Fruit fly (Drosophila melanogaster) whole organism, embryonic: ENCODE results near the gene CG42272.

Experiments
- Ada2b ChIP-seq: fragments of 200-800 bp; sonication (Bioruptor generic); IDR thresholded peaks from 2 replicates; pipeline ENCODE4 v1.3.6; 2022; ENCODE audit warnings: missing biosample characterization, missing genetic modification characterization
- CG10654 ChIP-seq: fragments of 200-800 bp; sonication (Bioruptor generic); optimal IDR thresholded peaks from 2 replicates; lab custom pipeline; 2016; ENCODE audit warnings: missing biosample characterization, missing genetic modification characterization
- CG11504 ChIP-seq: fragments of 200-800 bp; sonication (Bioruptor generic); optimal IDR thresholded peaks from 3 replicates; lab custom pipeline; 2019; ENCODE audit warnings: missing biosample characterization, mild to moderate bottlenecking, missing genetic modification characterization, moderate library complexity
- CG12769 ChIP-seq: fragments of 200-800 bp; sonication (Bioruptor generic); optimal IDR thresholded peaks from 2 replicates; lab custom pipeline; 2019; ENCODE audit warnings: missing biosample characterization, mild to moderate bottlenecking, missing genetic modification characterization, moderate library complexity
- CG13424 ChIP-seq: fragments of 200-800 bp; sonication (Bioruptor generic); optimal IDR thresholded peaks from 2 replicates; lab custom pipeline; 2019; ENCODE audit warnings: missing biosample characterization, mild to moderate bottlenecking, missing genetic modification characterization, moderate library complexity
- CG14050 ChIP-seq: fragments of 200-800 bp; sonication (Bioruptor generic); IDR thresholded peaks from 3 replicates; pipeline ENCODE4 v1.3.6; 2022; ENCODE audit warnings: missing biosample characterization, missing genetic modification characterization
- CG16779 ChIP-seq: fragments of 200-800 bp; sonication (Bioruptor generic); IDR thresholded peaks from 2 replicates; pipeline ENCODE4 v1.3.6; 2022; ENCODE audit warnings: missing biosample characterization, missing genetic modification characterization
- CG17359 ChIP-seq: fragments of 200-800 bp; sonication (Bioruptor generic); optimal IDR thresholded peaks from 3 replicates; lab custom pipeline; 2018; ENCODE audit warnings: missing biosample characterization, mild to moderate bottlenecking, missing genetic modification characterization, moderate library complexity
- CG1832 ChIP-seq: fragments of 200-800 bp; sonication (Bioruptor generic); optimal IDR thresholded peaks from 2 replicates; lab custom pipeline; 2017; ENCODE audit warnings: missing biosample characterization, mild to moderate bottlenecking, missing genetic modification characterization, inconsistent platforms
- CG18764 ChIP-seq: fragments of 200-800 bp; sonication (Bioruptor generic); optimal IDR thresholded peaks from 3 replicates; lab custom pipeline; 2016; ENCODE audit warnings: missing biosample characterization, missing genetic modification characterization
- CG2712 ChIP-seq: fragments of 200-800 bp; optimal IDR thresholded peaks from 3 replicates; lab custom pipeline; 2019; ENCODE audit warnings: missing biosample characterization, mild to moderate bottlenecking, missing genetic modification characterization, moderate library complexity
- CG30020 ChIP-seq: fragments of 200-800 bp; optimal IDR thresholded peaks from 2 replicates; lab custom pipeline; 2019; ENCODE audit warnings: missing biosample characterization, mild to moderate bottlenecking, missing genetic modification characterization, moderate library complexity
- CG3065 ChIP-seq: fragments of 200-800 bp; sonication (Bioruptor generic); optimal IDR thresholded peaks from 2 replicates; lab custom pipeline; 2016; ENCODE audit warnings: missing biosample characterization, missing genetic modification characterization
- CG3281 ChIP-seq: fragments of 200-800 bp; sonication (Bioruptor generic); optimal IDR thresholded peaks from 3 replicates; lab custom pipeline; 2017; ENCODE audit warnings: missing biosample characterization, mild to moderate bottlenecking, missing genetic modification characterization
- CG4328 ChIP-seq: fragments of 200-800 bp; sonication (Bioruptor generic); optimal IDR thresholded peaks from 3 replicates; lab custom pipeline; 2017; ENCODE audit warnings: missing biosample characterization, missing genetic modification reagents, missing genetic modification characterization
- CG4424 ChIP-seq: fragments of 200-800 bp; sonication (Bioruptor generic); optimal IDR thresholded peaks from 3 replicates; lab custom pipeline; 2016; ENCODE audit warnings: missing biosample characterization, missing genetic modification characterization
- CG6683 ChIP-seq: fragments of 200-800 bp; sonication (Bioruptor generic); optimal IDR thresholded peaks from 2 replicates; lab custom pipeline; 2017; ENCODE audit warnings: missing biosample characterization, mild to moderate bottlenecking, missing genetic modification characterization, missing genetic modification reagents
- CG7271 ChIP-seq: fragments of 200-800 bp; sonication (Bioruptor generic); optimal IDR thresholded peaks from 2 replicates; lab custom pipeline; 2018; ENCODE audit warnings: missing biosample characterization, mild to moderate bottlenecking, missing genetic modification characterization, moderate library complexity
- CG8944 ChIP-seq: fragments of 200-800 bp; sonication (Bioruptor generic); optimal IDR thresholded peaks from 3 replicates; lab custom pipeline; 2016; ENCODE audit warnings: missing biosample characterization, missing genetic modification characterization
- Camta ChIP-seq: fragments of 200-800 bp; sonication (Bioruptor generic); optimal IDR thresholded peaks from 2 replicates; lab custom pipeline; 2016; ENCODE audit warnings: missing biosample characterization, missing genetic modification characterization
- Doc3 ChIP-seq: fragments of 200-800 bp; sonication (Bioruptor generic); IDR thresholded peaks from 3 replicates; pipeline ENCODE4 v1.3.6; 2022; ENCODE audit warnings: missing biosample characterization, missing genetic modification characterization; ENCODE audit not compliant: partially characterized antibody
- Drgx ChIP-seq: fragments of 200-800 bp; sonication (Bioruptor generic); IDR thresholded peaks from 2 replicates; pipeline ENCODE4 v1.3.6; 2022; ENCODE audit warnings: missing biosample characterization, missing genetic modification characterization
- E2f1 ChIP-seq: fragments of 200-800 bp; sonication (Bioruptor generic); IDR thresholded peaks from 2 replicates; pipeline ENCODE4 v1.3.6; 2022; ENCODE audit warnings: missing biosample characterization, missing genetic modification characterization
- E2f2 ChIP-seq: fragments of 200-800 bp; sonication (Bioruptor generic); IDR thresholded peaks from 2 replicates; pipeline ENCODE4 v1.3.6; 2022; ENCODE audit warnings: missing biosample characterization, missing genetic modification characterization
- Gsc ChIP-seq: fragments of 200-800 bp; sonication (Bioruptor generic); IDR thresholded peaks from 2 replicates; pipeline ENCODE4 v1.3.6; 2022; ENCODE audit warnings: missing biosample characterization, missing genetic modification characterization
- Hsf ChIP-seq: fragments of 200-800 bp; sonication (Bioruptor generic); optimal IDR thresholded peaks from 3 replicates; lab custom pipeline; 2016; ENCODE audit warnings: missing biosample characterization, missing genetic modification characterization
- Lhr ChIP-seq: fragments of 200-800 bp; sonication (Bioruptor generic); optimal IDR thresholded peaks from 3 replicates; lab custom pipeline; 2017; ENCODE audit warnings: mild to moderate bottlenecking, missing biosample characterization, missing genetic modification reagents, missing genetic modification characterization
- NFAT ChIP-seq: fragments of 200-800 bp; sonication (Bioruptor generic); IDR thresholded peaks from 2 replicates; pipeline ENCODE4 v1.3.6; 2022; ENCODE audit warnings: missing biosample characterization, missing genetic modification characterization
- Neu2 ChIP-seq: fragments of 200-800 bp; sonication (Bioruptor generic); optimal IDR thresholded peaks from 3 replicates; lab custom pipeline; 2016; ENCODE audit warnings: missing biosample characterization, missing genetic modification characterization, borderline replicate concordance
- Pdp1 ChIP-seq, 2 experiments: fragments of 200-800 bp; sonication (Bioruptor generic); optimal IDR thresholded peaks; 3 replicates each; lab custom pipeline; 2016; ENCODE audit warnings: missing biosample characterization in 2 of 2, missing genetic modification characterization in 2 of 2, mild to moderate bottlenecking in 1 of 2, moderate library complexity in 1 of 2
- Rx ChIP-seq: fragments of 200-800 bp; sonication (Bioruptor generic); IDR thresholded peaks from 2 replicates; pipeline ENCODE4 v1.3.6; 2022; ENCODE audit warnings: missing biosample characterization, missing genetic modification characterization
- Usf ChIP-seq: fragments of 200-800 bp; sonication (Bioruptor generic); optimal IDR thresholded peaks from 2 replicates; lab custom pipeline; 2017; ENCODE audit warnings: missing genotype, missing biosample characterization, missing genetic modification characterization
- abd-A ChIP-seq: fragments of 200-800 bp; sonication (Bioruptor generic); optimal IDR thresholded peaks from 3 replicates; lab custom pipeline; 2019; ENCODE audit warnings: missing biosample characterization, mild to moderate bottlenecking, missing genetic modification characterization, moderate library complexity
- bowl ChIP-seq: fragments of 200-800 bp; sonication (Bioruptor generic); IDR thresholded peaks from 2 replicates; pipeline ENCODE4 v1.3.6; 2022; ENCODE audit warnings: missing biosample characterization, missing genetic modification characterization
- cwo ChIP-seq: fragments of 200-800 bp; sonication (Bioruptor generic); optimal IDR thresholded peaks from 3 replicates; lab custom pipeline; 2017; ENCODE audit warnings: missing biosample characterization, missing genetic modification characterization, mild to moderate bottlenecking, moderate library complexity, missing genetic modification reagents
- gce ChIP-seq: fragments of 200-800 bp; sonication (Bioruptor generic); IDR thresholded peaks from 3 replicates; pipeline ENCODE4 v1.3.6; 2022; ENCODE audit warnings: missing biosample characterization, missing genetic modification characterization
- gfzf ChIP-seq: fragments of 200-800 bp; sonication (Bioruptor generic); optimal IDR thresholded peaks from 2 replicates; lab custom pipeline; 2016; ENCODE audit warnings: missing biosample characterization, mild to moderate bottlenecking, missing genetic modification characterization, moderate library complexity
- jumu ChIP-seq: fragments of 200-800 bp; sonication (Bioruptor generic); optimal IDR thresholded peaks from 3 replicates; lab custom pipeline; 2016; ENCODE audit warnings: missing biosample characterization, missing genetic modification characterization
- klu ChIP-seq: fragments of 200-800 bp; sonication (Bioruptor generic); IDR thresholded peaks from 2 replicates; pipeline ENCODE4 v1.3.6; 2022; ENCODE audit warnings: missing biosample characterization, missing genetic modification characterization
- luna ChIP-seq: fragments of 200-800 bp; sonication (Bioruptor generic); optimal IDR thresholded peaks from 2 replicates; lab custom pipeline; 2016; ENCODE audit warnings: missing biosample characterization, missing genetic modification characterization
- mam ChIP-seq: fragments of 200-800 bp; sonication (Bioruptor generic); optimal IDR thresholded peaks from 3 replicates; lab custom pipeline; 2016; ENCODE audit warnings: missing biosample characterization, missing genetic modification characterization
- peb ChIP-seq: fragments of 200-800 bp; sonication (Bioruptor generic); IDR thresholded peaks from 2 replicates; pipeline ENCODE4 v1.3.6; 2022; ENCODE audit warnings: missing biosample characterization, missing genetic modification characterization
- prd ChIP-seq, 3 experiments: fragments of >200 bp in 2 of 3; fragments of 200-800 bp in 1 of 3; sonication (Bioruptor generic) in 1 of 3; optimal IDR thresholded peaks in 2 of 3; IDR thresholded peaks in 1 of 3; 2 replicates in 2 of 3; 3 replicates in 1 of 3; pipeline versions ENCODE4 v1.3.6 to Lab custom; 2017 to 2022; ENCODE audit warnings: missing biosample characterization in 1 of 3, missing genetic modification characterization in 1 of 3
- pum ChIP-seq: fragments of 200-800 bp; sonication (Bioruptor generic); optimal IDR thresholded peaks from 2 replicates; lab custom pipeline; 2016; ENCODE audit warnings: missing biosample characterization, missing genetic modification characterization
- slp2 ChIP-seq: fragments of 200-800 bp; sonication (Bioruptor generic); optimal IDR thresholded peaks from 2 replicates; lab custom pipeline; 2016; ENCODE audit warnings: missing biosample characterization, missing genetic modification characterization
- sob ChIP-seq: fragments of 200-800 bp; sonication (Bioruptor generic); IDR thresholded peaks from 2 replicates; pipeline ENCODE4 v1.3.6; 2022; ENCODE audit warnings: missing biosample characterization, missing genetic modification characterization
- tio ChIP-seq: fragments of 200-800 bp; sonication (Bioruptor generic); optimal IDR thresholded peaks from 2 replicates; lab custom pipeline; 2017; ENCODE audit warnings: missing biosample characterization, missing genetic modification characterization, inconsistent platforms
- vvl ChIP-seq: fragments of 200-800 bp; sonication (Bioruptor generic); IDR thresholded peaks from 2 replicates; pipeline ENCODE4 v1.3.6; 2022; ENCODE audit warnings: missing biosample characterization, missing genetic modification characterization
- z ChIP-seq: fragments of 200-800 bp; sonication (Bioruptor generic); IDR thresholded peaks from 3 replicates; pipeline ENCODE4 v1.3.6; 2022; ENCODE audit warnings: missing biosample characterization, missing genetic modification characterization
- zen2 ChIP-seq: fragments of 200-800 bp; sonication (Bioruptor generic); IDR thresholded peaks from 3 replicates; pipeline ENCODE4 v1.3.6; 2022; ENCODE audit warnings: missing biosample characterization, missing genetic modification characterization; ENCODE audit not compliant: partially characterized antibody

CG42272 gene

DNA sequence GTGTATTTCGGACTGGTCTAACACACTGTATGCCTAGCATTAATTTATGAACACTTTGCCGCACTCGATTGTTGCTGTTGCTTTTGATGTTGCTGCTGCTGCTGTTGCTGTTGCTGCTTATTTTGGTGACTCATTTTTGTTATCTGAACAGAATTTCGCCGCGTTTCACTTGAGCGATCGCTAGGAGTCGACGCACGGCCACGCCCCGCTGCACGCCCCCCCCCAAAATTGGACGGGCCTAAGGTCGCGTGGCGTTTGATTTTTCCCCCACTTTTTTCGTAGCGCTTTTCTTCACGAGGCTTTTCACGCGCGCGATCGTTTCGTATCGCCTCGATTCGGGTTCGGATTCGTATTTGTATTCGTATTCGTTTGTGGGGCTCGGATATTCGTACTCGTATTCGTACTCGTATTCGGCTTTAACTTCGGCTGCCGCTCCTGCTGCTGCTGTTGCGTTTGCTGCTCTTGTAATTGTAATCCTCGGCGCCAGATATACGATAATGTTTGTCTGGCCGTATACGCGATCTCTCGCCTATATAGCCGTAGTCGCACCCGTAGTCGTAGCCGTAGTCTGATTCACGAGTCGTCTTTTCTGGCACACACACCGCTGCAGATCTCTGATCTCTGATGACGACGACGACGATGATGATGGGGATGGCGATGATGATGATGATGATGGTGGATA is 41.2 kb downstream of the CG42272 start:
- TF ChIP-seq luna (GFP tag; lab: Kevin White, UChicago) (no peak), CG13424 (tag; lab: Kevin White, UChicago) (no peak), CG14050 (GFP tag; lab: Robert Waterston, UW) (no peak), CG1832 (GFP tag; lab: Kevin White, UChicago) (no peak), Rx (GFP tag; lab: Robert Waterston, UW) (no peak), CG10654 (GFP tag; lab: Kevin White, UChicago) (no peak), cwo (GFP tag; lab: Kevin White, UChicago) (peak; percentile 29), CG8944 (GFP tag; lab: Kevin White, UChicago) (no peak), gfzf (GFP tag; lab: Kevin White, UChicago) (no peak), E2f2 (no peak), prd (optimal IDR thresholded peaks at IDR 0.05; lab: Kevin White, UChicago) (no peak), prd (GFP tag; IDR thresholded peaks at IDR 0.05; lab: Robert Waterston, UW) (no peak), Camta (GFP tag; lab: Kevin White, UChicago) (no peak), Usf (GFP tag; lab: Kevin White, UChicago) (no peak), Gsc (GFP tag; lab: Robert Waterston, UW) (no peak), NFAT (GFP tag; lab: Robert Waterston, UW) (no peak), CG2712 (no peak), bowl (GFP tag; lab: Robert Waterston, UW) (no peak), Ada2b (no peak), CG17359 (tag; lab: Kevin White, UChicago) (no peak), pum (no peak), Neu2 (GFP tag; lab: Kevin White, UChicago) (no peak), mam (no peak), Pdp1 (GFP tag; optimal IDR thresholded peaks at IDR 0.05; lab: Kevin White, UChicago) (no peak), abd-A (tag; lab: Kevin White, UChicago) (no peak), CG18764 (GFP tag; lab: Kevin White, UChicago) (no peak), Doc3 (GFP tag; lab: Robert Waterston, UW) (no peak), vvl (no peak), Lhr (GFP tag; lab: Kevin White, UChicago) (no peak), CG11504 (tag; lab: Kevin White, UChicago) (peak; percentile 11), CG16779 (GFP tag; lab: Robert Waterston, UW) (no peak), CG6683 (no peak), peb (GFP tag; lab: Robert Waterston, UW) (no peak), Drgx (GFP tag; lab: Robert Waterston, UW) (no peak), sob (GFP tag; lab: Robert Waterston, UW) (peak; percentile 18; the same call in 1 of the 2 replicates), CG4424 (no peak), zen2 (GFP tag; lab: Robert Waterston, UW) (no peak), jumu (GFP tag; lab: Kevin White, UChicago) (no peak), CG12769 (tag; lab: Kevin White, UChicago) (peak; percentile 55), tio (GFP tag; lab: Kevin White, UChicago) (no peak), klu (GFP tag; lab: Robert Waterston, UW) (no peak), CG30020 (tag; lab: Kevin White, UChicago) (no peak), CG4328 (GFP tag; lab: Kevin White, UChicago) (no peak), CG3281 (GFP tag; lab: Kevin White, UChicago) (no peak), CG7271 (tag; lab: Kevin White, UChicago) (no peak), z (GFP tag; lab: Robert Waterston, UW) (peak; percentile 59), gce (GFP tag; lab: Robert Waterston, UW) (no peak), Hsf (GFP tag; lab: Kevin White, UChicago) (no peak), slp2 (no peak), CG3065 (GFP tag; lab: Kevin White, UChicago) (peak; percentile 30), E2f1 (no peak)
